Worm (Caenorhabditis elegans) whole organism, L4/young adult: Measurements from ENCODE around the gene Y46G5A.23.

ENCODE experiments used
- W03F9.2 ChIP-seq: fragments of 150-350 bp; optimal IDR thresholded peaks from 2 replicates; lab custom pipeline; 2014; ENCODE audit warnings: missing biosample characterization, missing genetic modification characterization
- dao-5 ChIP-seq: sonication (generic microtip); optimal IDR thresholded peaks from 2 replicates; lab custom pipeline; 2016; ENCODE audit warnings: missing genotype, missing genetic modification characterization, moderate library complexity, missing compliant biosample characterization

ce11 chrII:12785391-12785790 is 43.4 kb downstream of the Y46G5A.23 start, which contains the start of gene Y46G5A.15:
- no peak for TF ChIP-seq W03F9.2 (tag; lab: Kevin White, UChicago)
- no peak for TF ChIP-seq dao-5 (tag; lab: Kevin White, UChicago)
